Fruit fly (Drosophila melanogaster): ENCODE results near the gene Arf1.

The Arf1 gene

DNA sequence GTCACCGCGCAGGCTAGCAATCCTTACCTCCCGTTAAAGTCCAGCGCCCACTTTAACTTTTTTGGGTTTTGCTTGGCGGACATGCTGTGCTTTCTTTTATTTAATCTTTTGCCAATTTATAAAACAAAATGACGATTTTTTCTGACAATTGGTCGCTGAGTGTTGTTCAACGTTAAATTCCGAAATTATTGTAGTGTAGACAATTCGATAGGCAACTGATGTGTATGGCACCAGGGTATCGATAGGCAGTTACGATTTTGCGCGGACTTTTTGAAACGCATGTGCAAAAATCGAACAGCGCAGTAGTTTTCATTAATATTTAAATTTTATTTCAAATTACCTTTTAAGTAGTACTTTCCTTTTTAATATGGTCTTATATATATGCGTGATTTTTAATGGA is 4.0 kb downstream of the Arf1 start, which contains the start of gene EMC4 (continued):
- no peak; the same call in 2 of the 3 replicates for TF ChIP-seq zen2 (GFP tag; IDR thresholded peaks at IDR 0.05; ENCODE audit: partially characterized antibody)
- no peak for TF ChIP-seq Sry-β (GFP tag; optimal IDR thresholded peaks at IDR 0.05)
- peak; percentile 20 for TF ChIP-seq ewg (GFP tag; optimal IDR thresholded peaks at IDR 0.05)
- TF ChIP-seq CG13624 (GFP tag; optimal IDR thresholded peaks at IDR 0.05): peak; percentile 72
- TF ChIP-seq sd (tag; optimal IDR thresholded peaks at IDR 0.05): no peak
- TF ChIP-seq CG10431 (GFP tag; optimal IDR thresholded peaks at IDR 0.05): no peak
- peak; percentile 30; the same call in 1 of the 3 replicates for TF ChIP-seq row (GFP tag; IDR thresholded peaks at IDR 0.05)
- peak; percentile 97 for TF ChIP-seq CG10267 (tag; optimal IDR thresholded peaks at IDR 0.05)
- TF ChIP-seq Sin3A (optimal IDR thresholded peaks at IDR 0.05): peak; percentile 30
- peak; percentile 79 for TF ChIP-seq CG6791 (GFP tag; IDR thresholded peaks at IDR 0.05; ENCODE audit: partially characterized antibody)
- TF ChIP-seq sug (tag; optimal IDR thresholded peaks at IDR 0.05): peak; percentile 59
- TF ChIP-seq Jarid2 (GFP tag; optimal IDR thresholded peaks at IDR 0.05): no peak
- TF ChIP-seq Dll (GFP tag; IDR thresholded peaks at IDR 0.05; ENCODE audit: partially characterized antibody): peak; percentile 76
- no peak for TF ChIP-seq ftz-f1 (GFP tag; optimal IDR thresholded peaks at IDR 0.05)
- no peak for TF ChIP-seq Taf1 (GFP tag; IDR thresholded peaks at IDR 0.05)
- peak; percentile 65 for TF ChIP-seq her (GFP tag; optimal IDR thresholded peaks at IDR 0.05)
- TF ChIP-seq onecut (GFP tag; IDR thresholded peaks at IDR 0.05): peak; percentile 35
- no peak for TF ChIP-seq cg (GFP tag; optimal IDR thresholded peaks at IDR 0.05)
- TF ChIP-seq CG3065 (GFP tag; optimal IDR thresholded peaks at IDR 0.05): no peak
- no peak for TF ChIP-seq CG7928 (GFP tag; optimal IDR thresholded peaks at IDR 0.05)
- no peak for TF ChIP-seq CG14441 (GFP tag; IDR thresholded peaks at IDR 0.05)
- peak; percentile 44 for TF ChIP-seq zen (tag; optimal IDR thresholded peaks at IDR 0.05)
- TF ChIP-seq E2f1 (GFP tag; IDR thresholded peaks at IDR 0.05): no peak
- no peak for TF ChIP-seq fru (optimal IDR thresholded peaks at IDR 0.05)
- peak; percentile 35 for TF ChIP-seq CG16863 (GFP tag; optimal IDR thresholded peaks at IDR 0.05)
- TF ChIP-seq Hr3 (GFP tag; optimal IDR thresholded peaks at IDR 0.05): peak; percentile 28
- TF ChIP-seq cato (GFP tag; optimal IDR thresholded peaks at IDR 0.05; ENCODE audit: borderline replicate concordance): no peak
- TF ChIP-seq nerfin-2 (GFP tag; IDR thresholded peaks at IDR 0.05; ENCODE audit: partially characterized antibody): peak; percentile 40; the same call in 1 of the 2 replicates
- TF ChIP-seq HmgD (GFP tag; optimal IDR thresholded peaks at IDR 0.05): no peak
- TF ChIP-seq Asciz (GFP tag; optimal IDR thresholded peaks at IDR 0.05): no peak
- TF ChIP-seq Spps (tag; optimal IDR thresholded peaks at IDR 0.05): no peak
- TF ChIP-seq Bteb2 (GFP tag; optimal IDR thresholded peaks at IDR 0.05): peak; percentile 55
- TF ChIP-seq Drgx (GFP tag; IDR thresholded peaks at IDR 0.05): no peak
- no peak for TF ChIP-seq yki (optimal IDR thresholded peaks at IDR 0.05)
- TF ChIP-seq CG1024 (GFP tag; IDR thresholded peaks at IDR 0.05): no peak
- peak; percentile 42; the same call in 2 of the 3 replicates for TF ChIP-seq knrl (GFP tag; IDR thresholded peaks at IDR 0.05; ENCODE audit: partially characterized antibody)
- no peak for TF ChIP-seq CG8359 (GFP tag; optimal IDR thresholded peaks at IDR 0.05; ENCODE audit: borderline replicate concordance)
- TF ChIP-seq Camta (GFP tag; optimal IDR thresholded peaks at IDR 0.05): no peak
- peak; percentile 25; the same call in 1 of the 2 replicates for TF ChIP-seq NFAT (GFP tag; IDR thresholded peaks at IDR 0.05)
- no peak for TF ChIP-seq eve (GFP tag; optimal IDR thresholded peaks at IDR 0.05)
- TF ChIP-seq CG15269 (tag; optimal IDR thresholded peaks at IDR 0.05): peak; percentile 14
- peak; percentile 97 for TF ChIP-seq E2f2 (GFP tag; IDR thresholded peaks at IDR 0.05)
- peak; percentile 2 for TF ChIP-seq bcd (GFP tag; optimal IDR thresholded peaks at IDR 0.05)
- no peak for TF ChIP-seq Atf-2 (GFP tag; optimal IDR thresholded peaks at IDR 0.05)
- TF ChIP-seq jigr1 (GFP tag; IDR thresholded peaks at IDR 0.05): no peak
- TF ChIP-seq Nf-YA (GFP tag; IDR thresholded peaks at IDR 0.05): no peak
- TF ChIP-seq hbn (GFP tag; IDR thresholded peaks at IDR 0.05; ENCODE audit: partially characterized antibody): peak; percentile 42; the same call in 1 of the 2 replicates
- no peak for TF ChIP-seq CG2875 (GFP tag; optimal IDR thresholded peaks at IDR 0.05)
- peak; percentile 7 for TF ChIP-seq CG18619 (GFP tag; optimal IDR thresholded peaks at IDR 0.05)
- TF ChIP-seq NC2α (GFP tag; optimal IDR thresholded peaks at IDR 0.05): no peak
- TF ChIP-seq peb (GFP tag; IDR thresholded peaks at IDR 0.05): 0 out of 2 replicates have a peak, but pooled peaks have one; percentile 41
- TF ChIP-seq ttk (GFP tag; IDR thresholded peaks at IDR 0.05): no peak

Measured in whole organism, embryonic.